Worm (Caenorhabditis elegans) whole organism, young adult: ENCODE measurements around the gene npp-27.
A peak's percentile ranks its signal among the peaks of the same experiment; 100 is the strongest.

Experiments used
- C17E4.6 ChIP-seq: fragments of 200-800 bp; sonication (Bioruptor generic); IDR thresholded peaks from 2 replicates; pipeline ENCODE4 v1.3.6; 2022; ENCODE audit warnings: missing genetic modification reagents, missing genetic modification characterization, missing compliant biosample characterization
- D2030.7 ChIP-seq: fragments of 200-800 bp; sonication (Bioruptor generic); IDR thresholded peaks from 2 replicates; pipeline ENCODE4 v1.3.6; 2022; ENCODE audit warnings: missing genetic modification reagents, missing genetic modification characterization, missing compliant biosample characterization
- F10E7.11 ChIP-seq: sonication (generic microtip); optimal IDR thresholded peaks from 2 replicates; lab custom pipeline; 2017; ENCODE audit warnings: mild to moderate bottlenecking, missing genetic modification characterization, moderate library complexity, missing compliant biosample characterization
- F22D6.2 ChIP-seq: sonication (generic microtip); optimal IDR thresholded peaks from 2 replicates; lab custom pipeline; 2016; ENCODE audit warnings: mild to moderate bottlenecking, missing genetic modification characterization, missing compliant biosample characterization
- F37B4.10 ChIP-seq: fragments of 200-800 bp; sonication (Bioruptor generic); IDR thresholded peaks from 2 replicates; pipeline ENCODE4 v1.3.6; 2022; ENCODE audit warnings: missing genetic modification characterization, missing compliant biosample characterization
- F52B5.7 ChIP-seq: sonication (generic microtip); optimal IDR thresholded peaks from 2 replicates; lab custom pipeline; 2016; ENCODE audit warnings: mild to moderate bottlenecking, missing genetic modification characterization, missing compliant biosample characterization
- Y53F4B.3 ChIP-seq: fragments of 200-800 bp; sonication (Bioruptor generic); IDR thresholded peaks from 2 replicates; pipeline ENCODE4 v1.3.6; 2022; ENCODE audit warnings: missing genetic modification reagents, missing genetic modification characterization, missing compliant biosample characterization
- athp-1 ChIP-seq: sonication (generic microtip); optimal IDR thresholded peaks from 2 replicates; lab custom pipeline; 2017; ENCODE audit warnings: mild to moderate bottlenecking, missing genetic modification characterization, missing compliant biosample characterization
- attf-3 ChIP-seq: fragments of 200-800 bp; sonication (Bioruptor generic); conservative IDR thresholded peaks from 2 replicates; pipeline ENCODE4 v1.3.6; 2022; ENCODE audit warnings: missing genetic modification reagents, missing genetic modification characterization, missing compliant biosample characterization
- cebp-1 ChIP-seq, 2 experiments: fragments of 200-800 bp in 1 of 2; sonication (Bioruptor generic) in 1 of 2; sonication (generic microtip) in 1 of 2; IDR thresholded peaks in 1 of 2; optimal IDR thresholded peaks in 1 of 2; 2 replicates each; pipeline versions ENCODE4 v1.3.6 to Lab custom; 2017 to 2022; ENCODE audit warnings: missing compliant biosample characterization in 2 of 2, missing genetic modification characterization in 2 of 2, mild to moderate bottlenecking in 1 of 2, missing genetic modification reagents in 1 of 2, moderate library complexity in 1 of 2
- ceh-27 ChIP-seq: fragments of 200-800 bp; sonication (Bioruptor generic); optimal IDR thresholded peaks from 2 replicates; lab custom pipeline; 2018; ENCODE audit warnings: mild to moderate bottlenecking, missing genetic modification characterization, moderate library complexity, missing compliant biosample characterization
- efl-1 ChIP-seq: fragments of 150-350 bp; optimal IDR thresholded peaks from 2 replicates; lab custom pipeline; 2014; ENCODE audit warnings: missing biosample characterization, missing genetic modification reagents, missing genetic modification characterization
- egl-44 ChIP-seq: fragments of 200-800 bp; sonication (Bioruptor generic); IDR thresholded peaks from 2 replicates; pipeline ENCODE4 v1.3.6; 2022; ENCODE audit warnings: missing genetic modification reagents, missing genetic modification characterization, missing compliant biosample characterization
- fkh-3 ChIP-seq: sonication (generic microtip); optimal IDR thresholded peaks from 2 replicates; lab custom pipeline; 2016; ENCODE audit warnings: mild to moderate bottlenecking, missing genetic modification characterization, missing compliant biosample characterization
- hlh-26 ChIP-seq: fragments of 200-800 bp; sonication (Bioruptor generic); conservative IDR thresholded peaks from 2 replicates; pipeline ENCODE4 v1.3.6; 2022; ENCODE audit warnings: missing genetic modification reagents, missing genetic modification characterization, missing compliant biosample characterization
- hmg-20 ChIP-seq: fragments of 200-800 bp; sonication (Bioruptor generic); IDR thresholded peaks from 2 replicates; pipeline ENCODE4 v1.3.6; 2022; ENCODE audit warnings: missing genetic modification reagents, missing genetic modification characterization, missing compliant biosample characterization
- let-607 ChIP-seq, 2 experiments: fragments of 200-800 bp in 1 of 2; sonication (Bioruptor generic) in 1 of 2; sonication (generic microtip) in 1 of 2; optimal IDR thresholded peaks; 2 replicates each; lab custom pipeline; 2016 to 2018; ENCODE audit warnings: mild to moderate bottlenecking in 2 of 2, missing compliant biosample characterization in 2 of 2, missing genetic modification characterization in 2 of 2, moderate library complexity in 2 of 2, missing genotype in 1 of 2
- lin-35 ChIP-seq, 3 experiments: fragments of 150-350 bp in 2 of 3; sonication (generic microtip) in 1 of 3; optimal IDR thresholded peaks; 2 replicates each; lab custom pipeline; 2014 to 2018; ENCODE audit warnings: missing biosample characterization in 3 of 3, missing genetic modification characterization in 3 of 3, missing genetic modification reagents in 3 of 3
- lsy-27 ChIP-seq: sonication (generic microtip); optimal IDR thresholded peaks from 2 replicates; lab custom pipeline; 2017; ENCODE audit warnings: missing genetic modification characterization, mild to moderate bottlenecking, missing compliant biosample characterization, antibody characterized with exemption, missing genotype, borderline replicate concordance; ENCODE audit not compliant: insufficient read depth
- madf-10 ChIP-seq: sonication (generic microtip); optimal IDR thresholded peaks from 2 replicates; lab custom pipeline; 2016; ENCODE audit warnings: mild to moderate bottlenecking, missing genetic modification characterization, missing compliant biosample characterization
- madf-3 ChIP-seq: fragments of 200-800 bp; sonication (Bioruptor generic); IDR thresholded peaks from 2 replicates; pipeline ENCODE4 v1.3.6; 2022; ENCODE audit warnings: missing genetic modification reagents, missing genetic modification characterization, missing compliant biosample characterization
- madf-6 ChIP-seq: fragments of 200-800 bp; sonication (Bioruptor generic); IDR thresholded peaks from 2 replicates; pipeline ENCODE4 v1.3.6; 2022; ENCODE audit warnings: missing genetic modification reagents, missing genetic modification characterization, missing compliant biosample characterization
- mel-28 ChIP-seq: sonication (generic microtip); optimal IDR thresholded peaks from 2 replicates; lab custom pipeline; 2016; ENCODE audit warnings: borderline replicate concordance, mild to moderate bottlenecking, missing genetic modification characterization, missing compliant biosample characterization
- mes-4 ChIP-seq: sonication (generic microtip); optimal IDR thresholded peaks from 2 replicates; lab custom pipeline; 2016; ENCODE audit warnings: missing genotype, missing genetic modification characterization, missing compliant biosample characterization
- nfyb-1 ChIP-seq: fragments of 200-800 bp; sonication (Bioruptor generic); IDR thresholded peaks from 2 replicates; pipeline ENCODE4 v1.3.6; 2022; ENCODE audit warnings: missing genetic modification reagents, missing genetic modification characterization, missing compliant biosample characterization
- nhr-27 ChIP-seq: fragments of 200-800 bp; sonication (Bioruptor generic); optimal IDR thresholded peaks from 2 replicates; lab custom pipeline; 2018; ENCODE audit warnings: mild to moderate bottlenecking, missing genetic modification characterization, moderate library complexity, missing compliant biosample characterization
- nhr-80 ChIP-seq: sonication (generic microtip); optimal IDR thresholded peaks from 2 replicates; lab custom pipeline; 2016; ENCODE audit warnings: missing genetic modification characterization, missing compliant biosample characterization
- pha-4 ChIP-seq: fragments of 150-350 bp; sonication (generic microtip); optimal IDR thresholded peaks from 2 replicates; lab custom pipeline; 2014; ENCODE audit warnings: missing biosample characterization, missing genetic modification reagents, missing genetic modification characterization
- rcor-1 ChIP-seq: fragments of 200-800 bp; sonication (Bioruptor generic); IDR thresholded peaks from 2 replicates; pipeline ENCODE4 v1.3.6; 2022; ENCODE audit warnings: missing genetic modification reagents, missing genetic modification characterization, missing compliant biosample characterization
- rec-8 ChIP-seq, 2 experiments: sonication (generic microtip); optimal IDR thresholded peaks; 2 replicates each; lab custom pipeline; 2016; ENCODE audit warnings: mild to moderate bottlenecking in 2 of 2, missing genetic modification characterization in 2 of 2, missing genetic modification reagents in 2 of 2, missing genotype in 2 of 2, missing biosample characterization in 1 of 2, missing compliant biosample characterization in 1 of 2, moderate library complexity in 1 of 2
- sea-2 ChIP-seq: fragments of 200-800 bp; sonication (Bioruptor generic); IDR thresholded peaks from 2 replicates; pipeline ENCODE4 v1.3.6; 2022; ENCODE audit warnings: missing genetic modification characterization, missing compliant biosample characterization
- snpc-4 ChIP-seq, 5 experiments: fragments of 150-350 bp in 1 of 5; sonication (generic microtip) in 4 of 5; optimal IDR thresholded peaks; 2 replicates each; lab custom pipeline; 2014 to 2018; ENCODE audit warnings: missing genetic modification characterization in 5 of 5, missing biosample characterization in 3 of 5, antibody characterized with exemption in 2 of 5, mild to moderate bottlenecking in 2 of 5, missing compliant biosample characterization in 2 of 5, missing genotype in 2 of 5, moderate library complexity in 2 of 5, missing genetic modification reagents in 1 of 5
- sptf-2 ChIP-seq: fragments of 200-800 bp; sonication (Bioruptor generic); optimal IDR thresholded peaks from 2 replicates; lab custom pipeline; 2018; ENCODE audit warnings: mild to moderate bottlenecking, missing genetic modification characterization, missing compliant biosample characterization
- tbx-9 ChIP-seq: sonication (generic microtip); optimal IDR thresholded peaks from 2 replicates; lab custom pipeline; 2016; ENCODE audit warnings: borderline replicate concordance, missing genetic modification characterization, inconsistent platforms, missing compliant biosample characterization
- tlf-1 ChIP-seq: fragments of 200-800 bp; sonication (Bioruptor generic); optimal IDR thresholded peaks from 2 replicates; lab custom pipeline; 2018; ENCODE audit warnings: mild to moderate bottlenecking, missing genetic modification characterization, missing compliant biosample characterization
- zfh-2 ChIP-seq: fragments of 200-800 bp; sonication (Bioruptor generic); conservative IDR thresholded peaks from 2 replicates; pipeline ENCODE4 v1.3.6; 2022; ENCODE audit warnings: missing genetic modification reagents, missing genetic modification characterization, missing compliant biosample characterization
- ztf-18 ChIP-seq: sonication (generic microtip); optimal IDR thresholded peaks from 2 replicates; lab custom pipeline; 2016; ENCODE audit warnings: missing genotype, mild to moderate bottlenecking, missing genetic modification characterization, missing compliant biosample characterization
- ztf-28 ChIP-seq: fragments of 200-800 bp; sonication (Bioruptor generic); IDR thresholded peaks from 2 replicates; pipeline ENCODE4 v1.3.6; 2022; ENCODE audit warnings: missing genetic modification reagents, missing genetic modification characterization, missing compliant biosample characterization
- ztf-6 ChIP-seq: fragments of 200-800 bp; sonication (Bioruptor generic); IDR thresholded peaks from 2 replicates; pipeline ENCODE4 v1.3.6; 2022; ENCODE audit warnings: missing genetic modification reagents, missing genetic modification characterization, missing compliant biosample characterization

Gene npp-27

DNA sequence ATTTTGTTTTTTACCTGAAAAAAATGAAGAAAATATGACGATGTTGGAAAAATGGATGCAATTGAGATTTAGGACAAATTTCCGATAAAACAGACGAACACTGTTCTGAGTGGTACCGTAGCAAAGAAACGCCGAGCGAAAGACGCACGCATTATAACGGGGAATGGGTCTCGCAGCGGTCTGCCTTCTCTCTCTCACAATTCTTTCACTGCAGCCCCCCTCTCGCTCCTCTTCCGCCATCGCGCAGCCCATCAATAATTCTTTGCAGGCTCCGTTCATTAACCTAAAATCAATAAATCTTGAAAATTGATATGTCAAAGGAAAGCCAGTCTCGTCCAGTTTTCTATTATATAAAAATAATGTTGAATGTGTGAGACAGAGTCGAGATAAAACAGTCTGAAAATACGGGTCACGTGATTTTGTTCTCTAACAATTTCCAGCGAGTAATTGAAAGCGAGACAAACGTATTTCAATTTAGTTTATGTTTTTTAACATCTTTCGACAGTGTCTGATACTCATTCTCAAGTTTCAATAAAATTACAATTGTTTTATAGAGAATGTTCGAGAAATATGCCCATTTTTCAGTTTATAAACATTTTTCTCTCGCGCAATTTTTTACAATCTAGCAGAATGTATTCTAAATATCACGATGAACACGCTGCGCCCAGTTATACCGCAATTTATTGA is 449 bp downstream of the npp-27 start (continued):
- TF ChIP-seq pha-4 (tag; lab: Kevin White, UChicago) (no peak), sea-2 (GFP tag; lab: Robert Waterston, UW) (no peak), mel-28 (tag; lab: Kevin White, UChicago) (no peak)
- TF ChIP-seq, all 124 proteins: peak for 13

DNA sequence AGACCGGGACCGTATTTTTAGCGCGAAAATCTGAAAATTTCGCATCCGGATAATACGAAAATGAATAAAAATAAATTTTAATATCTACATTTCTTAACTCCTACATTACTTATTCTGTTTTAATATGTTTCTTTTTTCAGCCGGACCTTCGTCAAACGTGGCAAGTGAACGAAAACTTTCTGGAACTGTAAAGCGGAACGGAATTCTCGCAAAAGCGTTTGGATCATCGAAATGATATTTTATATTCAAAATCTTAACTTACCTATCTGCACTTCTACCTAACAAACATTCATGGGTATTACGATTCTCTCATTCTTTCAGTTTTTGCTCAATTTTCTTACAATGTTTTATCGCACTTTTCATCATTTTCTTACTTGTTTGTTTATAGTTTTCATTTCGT is 3.4 kb downstream of the npp-27 start:
- TF ChIP-seq hlh-26 (GFP tag; lab: Robert Waterston, UW): no peak
- TF ChIP-seq snpc-4 (GFP tag; optimal IDR thresholded peaks at IDR 0.05; lab: Kevin White, UChicago): no peak
- no peak for TF ChIP-seq snpc-4 (tag; optimal IDR thresholded peaks at IDR 0.05; lab: Kevin White, UChicago)
- no peak for TF ChIP-seq pha-4 (tag; lab: Kevin White, UChicago)
- no peak for TF ChIP-seq zfh-2 (GFP tag; lab: Robert Waterston, UW)
- no peak for TF ChIP-seq F37B4.10
- TF ChIP-seq ztf-18: no peak

ce11 chrIV:7903359-7903758 is 6.7 kb downstream of the npp-27 start, which contains the start of gene C49H3.6:
Gene C49H3.6 (plus strand): TSS chrIV:7903738.
- TF ChIP-seq mes-4 (tag; lab: Kevin White, UChicago) (no peak), nhr-27 (tag; lab: Kevin White, UChicago) (no peak), mel-28 (tag; lab: Kevin White, UChicago) (no peak), ceh-27 (GFP tag; lab: Kevin White, UChicago) (peak; percentile 43), lin-35 (GFP tag; optimal IDR thresholded peaks at IDR 0.05; lab: Kevin White, UChicago) (peak in 1 of 3 experiments; percentile 63), efl-1 (GFP tag; lab: Kevin White, UChicago) (no peak), cebp-1 (GFP tag; IDR thresholded peaks at IDR 0.05; lab: Robert Waterston, UW) (no peak), cebp-1 (tag; optimal IDR thresholded peaks at IDR 0.05; lab: Kevin White, UChicago) (peak; percentile 29), madf-3 (GFP tag; lab: Robert Waterston, UW) (0 out of 2 replicates have a peak, but pooled peaks have one; percentile 28), nfyb-1 (GFP tag; lab: Robert Waterston, UW) (peak; percentile 52; the same call in 1 of the 2 replicates), madf-6 (peak; percentile 19; the same call in 1 of the 2 replicates), let-607 (tag; optimal IDR thresholded peaks at IDR 0.05; lab: Kevin White, UChicago) (no peak)

- no peak for TF ChIP-seq attf-3 (GFP tag; lab: Robert Waterston, UW)
- no peak for TF ChIP-seq C17E4.6 (GFP tag; lab: Robert Waterston, UW)
- no peak for TF ChIP-seq F10E7.11 (tag; lab: Kevin White, UChicago)
- TF ChIP-seq nfyb-1 (GFP tag; lab: Robert Waterston, UW): no peak
- TF ChIP-seq lsy-27: no peak
- peak; percentile 46 for TF ChIP-seq madf-10 (tag; lab: Kevin White, UChicago)
- no peak for TF ChIP-seq tbx-9
- TF ChIP-seq F52B5.7: no peak
- TF ChIP-seq egl-44: no peak
- peak; percentile 23 for TF ChIP-seq nhr-80
- no peak for TF ChIP-seq rcor-1 (GFP tag; lab: Robert Waterston, UW)
- TF ChIP-seq D2030.7 (GFP tag; lab: Robert Waterston, UW): no peak
- no peak for TF ChIP-seq Y53F4B.3 (GFP tag; lab: Robert Waterston, UW)
- TF ChIP-seq hmg-20 (GFP tag; lab: Robert Waterston, UW): no peak
- no peak for TF ChIP-seq mes-4 (tag; lab: Kevin White, UChicago)
- no peak for TF ChIP-seq sptf-2 (GFP tag; lab: Kevin White, UChicago)
- no peak for TF ChIP-seq F22D6.2 (tag; lab: Kevin White, UChicago)
- TF ChIP-seq athp-1 (tag; lab: Kevin White, UChicago): no peak
- peak; percentile 0 for TF ChIP-seq tlf-1
- TF ChIP-seq ztf-6: no peak
- TF ChIP-seq rec-8 (tag; optimal IDR thresholded peaks at IDR 0.05; lab: Kevin White, UChicago): no peak
- no peak for TF ChIP-seq fkh-3 (tag; lab: Kevin White, UChicago)
- TF ChIP-seq ztf-28 (GFP tag; lab: Robert Waterston, UW): no peak
These were observed 7.7 kb downstream of the npp-27 start, which contains the start of gene arp-11 for ce11 chrIV:7902221-7902904. Gene arp-11 (minus strand): TSS chrIV:7902271.
